Worm (Caenorhabditis elegans): Measurements from ENCODE around the gene mrpl-35.

DNA sequence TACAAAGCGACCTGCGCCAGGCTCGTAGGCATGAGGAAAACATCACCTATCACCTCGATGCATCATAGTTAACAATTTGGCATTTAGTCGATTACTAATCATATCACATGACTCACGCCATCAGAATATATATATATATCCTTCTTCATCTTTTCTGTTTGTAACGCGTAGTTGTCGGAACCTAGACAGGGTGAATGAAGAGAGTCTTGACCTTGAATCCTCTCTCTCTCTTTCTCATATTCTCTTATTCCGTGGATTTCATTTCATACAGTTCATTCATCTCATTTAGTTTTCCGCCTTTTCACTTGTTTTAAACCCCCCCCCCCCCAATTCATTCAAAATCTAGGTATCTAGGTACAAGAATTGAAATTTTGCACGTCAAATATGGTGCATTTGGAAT, 29.8 kb upstream of the mrpl-35 start:
- no peak for TF ChIP-seq ZK546.5 (tag; optimal IDR thresholded peaks at IDR 0.05)
- no peak for TF ChIP-seq pha-4 (GFP tag; IDR thresholded peaks at IDR 0.05)
- no peak for TF ChIP-seq pha-4 (tag; optimal IDR thresholded peaks at IDR 0.05)
- no peak for TF ChIP-seq nhr-77 (tag; optimal IDR thresholded peaks at IDR 0.05)
- no peak for TF ChIP-seq ztf-11 (tag; optimal IDR thresholded peaks at IDR 0.05)
- no peak for TF ChIP-seq lin-39 (tag; optimal IDR thresholded peaks at IDR 0.05)
